Fruit fly (Drosophila melanogaster) ovary, adult (tissue): ENCODE measurements around the gene Nsf2.

ENCODE experiments used
- CG17801 ChIP-seq: fragments of 200-800 bp; optimal IDR thresholded peaks from 2 replicates; lab custom pipeline; 2019; ENCODE audit warnings: missing biosample characterization, mild to moderate bottlenecking, missing genetic modification characterization, moderate library complexity; ENCODE audit not compliant: partially characterized antibody

Nsf2 gene

dm6 chr3R:13789617-13790277 is 48.0 kb downstream of the Nsf2 start:
- TF ChIP-seq CG17801 (GFP tag; lab: Kevin White, UChicago) = no peak

- no peak for TF ChIP-seq CG17801 (GFP tag; lab: Kevin White, UChicago)
Observed at dm6 chr3R:13788672-13789071, 49.1 kb downstream of the Nsf2 start.

- TF ChIP-seq CG17801 (GFP tag; lab: Kevin White, UChicago) = no peak
Observed at dm6 chr3R:13788224-13788623, 49.6 kb downstream of the Nsf2 start.

dm6 chr3R:13785895-13786294 is 51.9 kb downstream of the Nsf2 start:
- TF ChIP-seq CG17801 (GFP tag; lab: Kevin White, UChicago) = no peak
